Fruit fly (Drosophila melanogaster): ENCODE measurements around the gene CAH5.

CAH5 gene

DNA sequence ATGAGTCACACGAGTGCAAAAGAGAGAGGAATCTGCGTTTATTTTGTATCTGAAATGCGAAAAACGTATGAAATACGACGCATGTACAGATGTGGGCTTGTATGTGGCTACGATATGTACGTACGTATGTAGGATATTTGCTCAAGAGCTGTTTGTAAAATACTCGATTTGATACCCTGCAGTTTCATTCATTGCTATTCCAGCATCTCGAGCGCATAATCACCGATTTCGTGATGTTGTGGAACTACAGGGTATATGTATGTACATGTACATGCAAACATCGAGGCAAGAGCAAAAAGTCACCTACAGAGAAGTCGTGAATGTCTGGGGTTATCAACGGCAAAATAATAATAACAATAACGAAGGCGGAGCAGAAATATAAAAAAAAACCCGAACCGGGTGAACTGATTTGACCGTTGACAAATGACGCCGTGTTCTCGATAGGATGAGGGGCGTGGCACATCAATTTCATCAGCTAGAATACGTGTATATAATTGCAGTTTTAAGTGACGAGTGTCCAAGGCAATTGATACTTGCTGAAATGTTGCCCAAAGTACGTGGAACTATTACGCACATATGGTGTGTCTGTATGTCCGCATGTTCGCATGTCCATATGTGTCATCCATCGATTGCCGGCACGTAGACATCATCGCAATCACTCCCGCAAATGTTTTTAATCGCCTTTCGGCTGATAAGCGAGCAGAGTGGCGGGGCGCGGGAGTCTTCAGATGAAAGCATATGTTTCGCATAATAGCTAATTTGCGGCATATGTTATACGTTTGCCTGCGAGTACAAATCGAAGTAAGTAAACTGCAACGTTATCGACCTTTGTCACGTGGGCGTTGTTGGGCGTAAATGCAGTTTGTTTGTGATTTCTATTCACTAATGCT, 38.2 kb upstream of the CAH5 start:
- TF ChIP-seq CG34376 (GFP tag; optimal IDR thresholded peaks at IDR 0.05), result peak; percentile 41
- TF ChIP-seq shn (GFP tag; optimal IDR thresholded peaks at IDR 0.05), result no peak
- TF ChIP-seq exex (tag; optimal IDR thresholded peaks at IDR 0.05), result peak; percentile 80
- TF ChIP-seq mirr (GFP tag; optimal IDR thresholded peaks at IDR 0.05), result peak; percentile 19
- TF ChIP-seq CG17612 (GFP tag; IDR thresholded peaks at IDR 0.05), result no peak
- peak in 1 of 2 experiments; percentile 22 for TF ChIP-seq Pdp1 (GFP tag; optimal IDR thresholded peaks at IDR 0.05)
- TF ChIP-seq CG15479 (GFP tag; optimal IDR thresholded peaks at IDR 0.05), result peak; percentile 64
- TF ChIP-seq Med (GFP tag), result peak; percentile 62
- TF ChIP-seq crol (GFP tag; IDR thresholded peaks at IDR 0.05), result peak; percentile 58
- TF ChIP-seq CG10274 (GFP tag; optimal IDR thresholded peaks at IDR 0.05), result no peak
- no peak for TF ChIP-seq C15 (GFP tag; IDR thresholded peaks at IDR 0.05)
- no peak for TF ChIP-seq Xrp1 (GFP tag; IDR thresholded peaks at IDR 0.05)
- peak; percentile 42 for TF ChIP-seq sens (GFP tag)
- peak; percentile 48 for TF ChIP-seq sug (tag; optimal IDR thresholded peaks at IDR 0.05)
- peak; percentile 87 for TF ChIP-seq D19B (GFP tag; optimal IDR thresholded peaks at IDR 0.05)
- no peak for TF ChIP-seq CG5953 (GFP tag; IDR thresholded peaks at IDR 0.05)
- peak; percentile 49 for TF ChIP-seq twi (tag; optimal IDR thresholded peaks at IDR 0.05)
- no peak for TF ChIP-seq Ravus (GFP tag; IDR thresholded peaks at IDR 0.05)
- TF ChIP-seq Aef1 (GFP tag; IDR thresholded peaks at IDR 0.05), result no peak
- TF ChIP-seq Dll (GFP tag; IDR thresholded peaks at IDR 0.05; ENCODE audit: partially characterized antibody), result 0 out of 4 replicates have a peak, but pooled peaks have one; percentile 1

dm6 chr3R:31225043-31225681, 37.2 kb upstream of the CAH5 start:
- TF ChIP-seq usp (GFP tag; optimal IDR thresholded peaks at IDR 0.05) (no peak), Atf-2 (GFP tag; optimal IDR thresholded peaks at IDR 0.05) (no peak), amos (GFP tag; IDR thresholded peaks at IDR 0.05; ENCODE audit: partially characterized antibody) (no peak), chn (GFP tag; optimal IDR thresholded peaks at IDR 0.05) (no peak), toy (GFP tag; IDR thresholded peaks at IDR 0.05) (no peak), hkb (optimal IDR thresholded peaks at IDR 0.05) (no peak), hkb (GFP tag; IDR thresholded peaks at IDR 0.05) (no peak), cg (GFP tag; optimal IDR thresholded peaks at IDR 0.05) (peak; percentile 11), Fer2 (tag; optimal IDR thresholded peaks at IDR 0.05) (no peak), pho (GFP tag; optimal IDR thresholded peaks at IDR 0.05) (no peak), GATAe (GFP tag; conservative IDR thresholded peaks at IDR 0.05) (peak; percentile 45; the same call in 1 of the 2 replicates), CG12391 (tag; optimal IDR thresholded peaks at IDR 0.05) (no peak), ems (GFP tag; optimal IDR thresholded peaks at IDR 0.05) (no peak), gcm (GFP tag; optimal IDR thresholded peaks at IDR 0.05) (peak; percentile 56), CG15479 (GFP tag; optimal IDR thresholded peaks at IDR 0.05) (no peak), kah (GFP tag; optimal IDR thresholded peaks at IDR 0.05) (peak; percentile 5), bowl (GFP tag; IDR thresholded peaks at IDR 0.05) (no peak), caup (GFP tag; optimal IDR thresholded peaks at IDR 0.05; ENCODE audit: severe bottlenecking) (no peak), HmgD (GFP tag; optimal IDR thresholded peaks at IDR 0.05) (no peak), CG10267 (tag; optimal IDR thresholded peaks at IDR 0.05) (no peak), Bgb (GFP tag; IDR thresholded peaks at IDR 0.05; ENCODE audit: partially characterized antibody) (no peak), CG18262 (tag; optimal IDR thresholded peaks at IDR 0.05) (peak; percentile 26), CG6683 (GFP tag; optimal IDR thresholded peaks at IDR 0.05) (no peak), sr (GFP tag; IDR thresholded peaks at IDR 0.05) (0 out of 3 replicates have a peak, but pooled peaks have one; percentile 14), Adf1 (GFP tag; IDR thresholded peaks at IDR 0.05) (no peak), Abd-B (GFP tag; optimal IDR thresholded peaks at IDR 0.05) (no peak), Med (GFP tag) (peak; percentile 43), esg (GFP tag; conservative IDR thresholded peaks at IDR 0.05) (no peak), CG10431 (GFP tag; optimal IDR thresholded peaks at IDR 0.05) (no peak), CG32772 (GFP tag; IDR thresholded peaks at IDR 0.05) (no peak), Dll (GFP tag; IDR thresholded peaks at IDR 0.05; ENCODE audit: partially characterized antibody) (0 out of 4 replicates have a peak, but pooled peaks have one; percentile 13)
